Worm (Caenorhabditis elegans): ENCODE measurements around the gene col-101.

col-101 gene

DNA sequence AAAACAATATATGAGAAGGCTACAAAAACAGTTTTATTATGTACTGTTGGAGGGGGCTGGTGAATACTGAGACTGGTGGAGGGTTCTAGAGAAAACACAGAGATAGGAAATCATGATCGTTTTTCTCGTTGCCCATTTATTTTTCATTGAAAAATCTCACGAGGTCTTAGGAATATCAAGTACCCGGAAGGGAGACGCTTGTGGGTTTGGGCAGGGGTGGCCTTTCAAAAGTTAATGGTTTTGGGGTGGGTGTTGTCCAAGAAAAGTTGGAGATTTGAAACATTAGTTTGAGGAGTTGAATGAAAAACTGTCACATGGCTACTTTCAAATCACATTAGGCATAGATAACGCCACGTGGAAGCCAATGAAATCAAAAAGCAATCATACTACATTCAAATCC, 32.1 kb downstream of the col-101 start:
- TF ChIP-seq R02D3.7 (tag; optimal IDR thresholded peaks at IDR 0.05) (no peak), unc-55 (GFP tag; optimal IDR thresholded peaks at IDR 0.05) (no peak), snpc-4 (tag; optimal IDR thresholded peaks at IDR 0.05) (no peak), alr-1 (tag; optimal IDR thresholded peaks at IDR 0.05) (no peak), fos-1 (tag; optimal IDR thresholded peaks at IDR 0.05) (no peak), ztf-11 (tag; optimal IDR thresholded peaks at IDR 0.05) (no peak), mab-5 (tag; optimal IDR thresholded peaks at IDR 0.05) (no peak), sem-4 (tag; optimal IDR thresholded peaks at IDR 0.05) (no peak), dmd-4 (tag; optimal IDR thresholded peaks at IDR 0.05) (no peak), nhr-129 (tag; optimal IDR thresholded peaks at IDR 0.05) (peak; percentile 20), ama-1 (optimal IDR thresholded peaks at IDR 0.05) (no peak), lin-39 (tag; optimal IDR thresholded peaks at IDR 0.05) (peak; percentile 24)

DNA sequence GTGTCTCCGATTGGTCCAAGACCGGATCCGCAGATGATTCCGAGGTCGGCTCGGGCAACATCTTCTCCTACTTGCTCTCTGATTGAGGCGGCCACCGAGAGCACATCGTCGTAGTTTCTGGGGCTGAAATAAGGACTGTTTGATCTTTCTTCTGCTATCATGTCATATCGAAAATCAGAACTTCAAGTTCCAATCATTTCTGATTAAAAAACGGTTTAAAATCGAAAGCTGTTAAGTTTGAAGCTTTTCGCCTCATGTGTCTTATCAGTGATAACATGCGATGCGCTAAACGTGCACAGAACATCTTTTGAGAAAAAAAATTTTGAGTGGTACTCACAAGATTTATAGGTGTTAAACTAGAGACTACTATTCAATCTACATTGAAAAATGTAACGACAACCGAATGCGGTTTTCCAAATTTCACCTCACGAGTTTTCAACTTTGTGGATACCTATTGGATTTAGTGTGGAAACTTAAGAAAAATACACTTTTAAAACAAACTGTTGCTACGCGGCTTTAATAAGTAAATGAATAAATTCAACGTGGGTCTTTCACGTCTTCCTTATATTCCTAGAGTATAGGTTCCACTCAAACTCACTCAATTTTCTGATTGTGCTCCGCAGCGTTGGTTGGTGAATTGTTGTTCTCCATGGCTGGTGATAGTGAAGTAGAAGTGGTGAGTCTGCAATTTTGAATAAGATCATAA, 32.7 kb downstream of the col-101 start:
- TF ChIP-seq nhr-129 (tag; optimal IDR thresholded peaks at IDR 0.05) (no peak), sem-4 (tag; optimal IDR thresholded peaks at IDR 0.05) (no peak), ama-1 (optimal IDR thresholded peaks at IDR 0.05) (peak; percentile 46), lsy-2 (tag; optimal IDR thresholded peaks at IDR 0.05) (no peak)

DNA sequence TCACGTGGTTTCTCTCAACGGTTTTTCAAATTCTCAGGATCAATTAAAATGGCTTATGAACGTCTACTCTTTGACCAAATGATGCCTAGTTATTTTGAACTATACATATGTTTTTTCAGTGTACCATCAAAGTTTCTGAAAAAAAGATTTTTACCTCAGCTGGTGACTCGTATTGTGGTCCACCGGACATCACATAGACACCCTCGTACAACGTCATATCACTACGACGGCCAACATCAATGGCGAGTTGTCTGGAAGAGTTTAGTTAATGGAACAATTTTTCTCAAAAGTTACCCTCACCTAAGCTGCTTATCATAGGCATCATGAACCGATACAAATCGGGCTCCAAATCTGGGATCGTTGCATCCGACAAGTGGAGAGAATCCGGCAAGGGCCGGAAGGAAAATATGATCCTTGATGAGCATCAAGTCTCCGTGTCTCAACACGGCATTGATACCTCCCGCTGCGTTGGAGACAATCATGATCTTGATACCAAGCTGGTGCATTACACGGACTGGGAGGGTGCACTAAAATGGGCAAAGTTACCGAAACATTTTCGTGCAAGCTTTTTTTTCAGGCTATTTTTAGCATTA, 33.6 kb downstream of the col-101 start:
- TF ChIP-seq skn-1 (tag; optimal IDR thresholded peaks at IDR 0.05) (no peak), ceh-16 (tag; optimal IDR thresholded peaks at IDR 0.05) (no peak), ztf-1 (GFP tag; conservative IDR thresholded peaks at IDR 0.05) (0 out of 2 replicates have a peak, but pooled peaks have one; percentile 65)

DNA sequence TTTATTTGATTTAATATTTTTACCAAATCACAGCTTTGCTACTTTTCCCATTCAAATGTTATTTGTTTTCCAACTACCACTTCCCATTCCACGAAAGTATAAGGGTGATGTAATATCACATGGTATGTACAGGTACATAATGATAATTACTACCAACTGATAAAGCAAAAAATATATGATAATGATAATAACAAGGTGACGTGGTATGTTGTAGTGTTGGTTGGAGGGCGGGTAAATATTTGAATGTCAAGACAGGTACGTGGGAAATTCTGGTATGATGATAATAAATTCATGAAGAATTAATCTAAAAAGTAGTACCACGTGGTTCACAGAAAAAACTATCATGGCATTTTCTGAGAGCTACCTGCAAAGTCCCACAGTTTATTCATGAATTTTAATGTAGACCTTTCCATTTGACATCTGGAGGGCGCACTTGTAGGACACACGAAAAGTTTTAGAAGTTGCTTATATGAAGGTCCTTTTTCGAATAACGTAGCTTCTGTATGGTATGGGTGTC, 34.9 kb downstream of the col-101 start:
- TF ChIP-seq F13H6.1 (tag; optimal IDR thresholded peaks at IDR 0.05) (peak; percentile 6), dmd-4 (tag; optimal IDR thresholded peaks at IDR 0.05) (no peak), gmeb-1 (tag; optimal IDR thresholded peaks at IDR 0.05) (peak; percentile 67), mbf-1 (tag; optimal IDR thresholded peaks at IDR 0.05) (no peak), fos-1 (tag; optimal IDR thresholded peaks at IDR 0.05) (peak; percentile 80), peb-1 (tag; optimal IDR thresholded peaks at IDR 0.05) (no peak), crh-2 (tag; optimal IDR thresholded peaks at IDR 0.05) (peak; percentile 90), aly-2 (tag; optimal IDR thresholded peaks at IDR 0.05) (no peak), skn-1 (tag; optimal IDR thresholded peaks at IDR 0.05) (peak; percentile 87), sma-3 (GFP tag; optimal IDR thresholded peaks at IDR 0.05) (peak; percentile 56), sma-9 (GFP tag; optimal IDR thresholded peaks at IDR 0.05) (peak; percentile 50), sma-9 (tag; optimal IDR thresholded peaks at IDR 0.05) (no peak), ama-1 (optimal IDR thresholded peaks at IDR 0.05) (peak; percentile 13), blmp-1 (tag; optimal IDR thresholded peaks at IDR 0.05; ENCODE audit: insufficient read depth) (peak; percentile 18), nhr-21 (tag; optimal IDR thresholded peaks at IDR 0.05) (peak; percentile 3), Y55F3AM.14 (GFP tag; optimal IDR thresholded peaks at IDR 0.05) (peak; percentile 47), lsy-2 (tag; optimal IDR thresholded peaks at IDR 0.05) (peak in 1 of 2 experiments; percentile 43)

DNA sequence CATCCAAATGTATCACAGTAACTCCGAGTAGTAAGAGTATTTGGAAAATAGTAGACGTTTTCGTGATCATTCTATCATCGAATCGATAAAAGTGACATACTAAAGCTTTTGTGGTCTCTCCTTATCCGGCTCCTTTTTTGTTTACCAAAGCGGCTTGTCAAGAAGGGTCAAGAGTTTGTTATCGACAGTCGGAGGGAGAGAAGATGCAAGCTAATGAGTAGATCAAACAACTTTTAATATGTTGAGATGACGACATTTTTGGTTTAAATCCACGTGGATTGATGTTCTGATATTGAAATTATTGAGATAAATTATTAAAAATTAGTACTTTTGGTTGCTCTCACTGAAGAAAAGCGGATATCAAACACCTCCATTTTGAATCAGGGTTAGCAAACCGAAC, 35.5 kb downstream of the col-101 start, which contains the start of gene T21D12.7:
Gene T21D12.7, minus strand, starts transcription at position 101 of the 400 bp plus-strand sequence.
- TF ChIP-seq mdl-1 (tag; optimal IDR thresholded peaks at IDR 0.05), result no peak
- no peak for TF ChIP-seq fos-1 (tag; optimal IDR thresholded peaks at IDR 0.05)
- TF ChIP-seq mab-5 (tag; optimal IDR thresholded peaks at IDR 0.05), result no peak
- no peak for TF ChIP-seq peb-1 (tag; optimal IDR thresholded peaks at IDR 0.05)
- no peak for TF ChIP-seq elt-3 (tag; optimal IDR thresholded peaks at IDR 0.05)

DNA sequence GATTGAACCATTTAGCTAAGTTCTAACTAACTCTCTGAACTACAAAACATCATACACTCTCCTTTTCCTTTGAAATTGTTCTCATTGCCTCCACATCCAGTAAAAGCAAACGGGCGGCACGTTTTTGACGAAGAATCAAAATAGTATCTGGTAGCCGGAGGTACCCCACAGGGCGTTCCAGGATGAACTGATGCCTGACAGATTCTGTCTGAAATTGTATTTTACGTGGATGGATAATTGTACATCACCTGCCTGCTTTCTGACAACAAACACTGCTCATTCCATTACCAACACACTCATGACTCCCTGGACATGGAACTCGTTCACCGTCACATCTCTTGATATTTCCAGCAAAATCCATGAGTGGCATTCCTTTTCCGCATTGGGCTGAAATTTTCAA, 36.4 kb downstream of the col-101 start:
- TF ChIP-seq unc-39 (tag; optimal IDR thresholded peaks at IDR 0.05) (no peak), peb-1 (tag; optimal IDR thresholded peaks at IDR 0.05) (no peak)
